Worm (Caenorhabditis elegans) whole organism, mixed stage, embryonic: ENCODE results near the gene zipt-2.1.
"Not testable (repeated sequence)": the region's sequence is repeated elsewhere in the genome, so short reads cannot be mapped to it uniquely, and the experiment has no call there.

Source experiments
- M03D4.4 ChIP-seq: sonication (generic microtip); optimal IDR thresholded peaks from 2 replicates; lab custom pipeline; 2017; ENCODE audit warnings: mild to moderate bottlenecking, missing genetic modification characterization, missing compliant biosample characterization
- bed-3 ChIP-seq: fragments of 200-800 bp; sonication (Bioruptor generic); optimal IDR thresholded peaks from 3 replicates; lab custom pipeline; 2018; ENCODE audit warnings: mild to moderate bottlenecking, missing genetic modification characterization, moderate library complexity, missing compliant biosample characterization
- blmp-1 ChIP-seq: fragments of 150-350 bp; optimal IDR thresholded peaks from 2 replicates; lab custom pipeline; 2014; ENCODE audit warnings: missing biosample characterization, missing genetic modification characterization
- ceh-39 ChIP-seq: fragments of 150-350 bp; optimal IDR thresholded peaks from 2 replicates; lab custom pipeline; 2014; ENCODE audit warnings: missing biosample characterization, missing genetic modification characterization
- ceh-43 ChIP-seq: fragments of 200-800 bp; sonication (Bioruptor generic); optimal IDR thresholded peaks from 2 replicates; lab custom pipeline; 2018; ENCODE audit warnings: mild to moderate bottlenecking, missing genetic modification characterization, moderate library complexity, missing compliant biosample characterization
- cnd-1 ChIP-seq: fragments of 200-800 bp; sonication (Bioruptor generic); optimal IDR thresholded peaks from 2 replicates; lab custom pipeline; 2018; ENCODE audit warnings: mild to moderate bottlenecking, missing genetic modification characterization, missing compliant biosample characterization
- drap-1 ChIP-seq: fragments of 200-800 bp; sonication (Bioruptor generic); optimal IDR thresholded peaks from 3 replicates; lab custom pipeline; 2018; ENCODE audit warnings: mild to moderate bottlenecking, missing genetic modification characterization, missing compliant biosample characterization
- elt-1 ChIP-seq: sonication (generic microtip); optimal IDR thresholded peaks from 2 replicates; lab custom pipeline; 2017; ENCODE audit warnings: missing genetic modification characterization, mild to moderate bottlenecking, missing compliant biosample characterization, antibody characterized with exemption, moderate library complexity, borderline replicate concordance; ENCODE audit not compliant: insufficient read depth
- elt-3 ChIP-seq: fragments of 150-350 bp; optimal IDR thresholded peaks from 2 replicates; lab custom pipeline; 2014; ENCODE audit warnings: missing biosample characterization, missing genetic modification characterization
- flh-1 ChIP-seq: fragments of 200-800 bp; sonication (Bioruptor generic); optimal IDR thresholded peaks from 2 replicates; lab custom pipeline; 2018; ENCODE audit warnings: mild to moderate bottlenecking, missing genetic modification characterization, moderate library complexity, missing compliant biosample characterization
- hlh-1 ChIP-seq: fragments of 150-350 bp; optimal IDR thresholded peaks from 2 replicates; lab custom pipeline; 2014; ENCODE audit warnings: missing biosample characterization, missing genetic modification reagents, missing genetic modification characterization
- lin-13 ChIP-seq: fragments of 150-350 bp; optimal IDR thresholded peaks from 2 replicates; lab custom pipeline; 2014; ENCODE audit warnings: missing biosample characterization, missing genetic modification characterization
- lsy-2 ChIP-seq: fragments of 150-350 bp; optimal IDR thresholded peaks from 2 replicates; lab custom pipeline; 2014; ENCODE audit warnings: missing biosample characterization, missing genetic modification characterization
- mep-1 ChIP-seq: fragments of 150-350 bp; optimal IDR thresholded peaks from 2 replicates; lab custom pipeline; 2017; ENCODE audit warnings: missing biosample characterization, missing genetic modification reagents, missing genetic modification characterization, inconsistent platforms
- mls-2 ChIP-seq: sonication (generic microtip); optimal IDR thresholded peaks from 2 replicates; lab custom pipeline; 2016; ENCODE audit warnings: mild to moderate bottlenecking, missing genetic modification characterization, moderate library complexity, missing compliant biosample characterization
- nhr-12 ChIP-seq: fragments of 150-350 bp; optimal IDR thresholded peaks from 2 replicates; lab custom pipeline; 2014; ENCODE audit warnings: missing biosample characterization, missing genetic modification characterization
- nhr-2 ChIP-seq: fragments of 150-350 bp; optimal IDR thresholded peaks from 2 replicates; lab custom pipeline; 2014; ENCODE audit warnings: missing biosample characterization, missing genetic modification characterization
- nhr-28 ChIP-seq: fragments of 150-350 bp; optimal IDR thresholded peaks from 2 replicates; lab custom pipeline; 2014; ENCODE audit warnings: missing biosample characterization, missing genetic modification characterization
- nhr-76 ChIP-seq: sonication (generic microtip); optimal IDR thresholded peaks from 2 replicates; lab custom pipeline; 2017; ENCODE audit warnings: missing biosample characterization, missing genetic modification characterization
- pha-4 ChIP-seq: fragments of 150-350 bp; optimal IDR thresholded peaks from 2 replicates; lab custom pipeline; 2018; ENCODE audit warnings: missing biosample characterization, missing genetic modification reagents, missing genetic modification characterization
- sem-2 ChIP-seq: fragments of 200-800 bp; sonication (Bioruptor generic); optimal IDR thresholded peaks from 2 replicates; lab custom pipeline; 2018; ENCODE audit warnings: mild to moderate bottlenecking, missing genetic modification characterization, missing compliant biosample characterization
- snpc-4 ChIP-seq: fragments of 150-350 bp; optimal IDR thresholded peaks from 2 replicates; lab custom pipeline; 2014; ENCODE audit warnings: missing biosample characterization, missing genetic modification characterization
- sptf-1 ChIP-seq: sonication (generic microtip); optimal IDR thresholded peaks from 2 replicates; lab custom pipeline; 2017; ENCODE audit warnings: mild to moderate bottlenecking, missing genetic modification characterization, moderate library complexity, missing compliant biosample characterization
- tbx-8 ChIP-seq: fragments of 200-800 bp; sonication (Bioruptor generic); optimal IDR thresholded peaks from 2 replicates; lab custom pipeline; 2018; ENCODE audit warnings: mild to moderate bottlenecking, missing genetic modification characterization, moderate library complexity, missing compliant biosample characterization
- unc-39 ChIP-seq: fragments of 150-350 bp; optimal IDR thresholded peaks from 2 replicates; lab custom pipeline; 2014; ENCODE audit warnings: missing biosample characterization, missing genetic modification characterization
- ztf-11 ChIP-seq: fragments of 150-350 bp; optimal IDR thresholded peaks from 2 replicates; lab custom pipeline; 2014; ENCODE audit warnings: missing biosample characterization, missing genetic modification characterization

zipt-2.1 gene

ce11 chrIV:10799354-10799753 is at the start of gene zipt-2.1:
Gene zipt-2.1 (plus strand): TSS chrIV:10799654.
- TF ChIP-seq flh-1 (GFP tag; lab: Kevin White, UChicago) (no peak), mep-1 (tag; lab: Kevin White, UChicago) (no peak), M03D4.4 (tag; lab: Kevin White, UChicago) (no peak), cnd-1 (tag; lab: Kevin White, UChicago) (no peak)
- TF ChIP-seq, all 35 proteins: peak for 0

- no peak for TF ChIP-seq lsy-2 (tag; lab: Kevin White, UChicago)
Observed at ce11 chrIV:10750041-10750440, 49.4 kb upstream of the zipt-2.1 start, which contains the start of gene T25B9.1. Gene T25B9.1 (minus strand): TSS chrIV:10750141.

DNA sequence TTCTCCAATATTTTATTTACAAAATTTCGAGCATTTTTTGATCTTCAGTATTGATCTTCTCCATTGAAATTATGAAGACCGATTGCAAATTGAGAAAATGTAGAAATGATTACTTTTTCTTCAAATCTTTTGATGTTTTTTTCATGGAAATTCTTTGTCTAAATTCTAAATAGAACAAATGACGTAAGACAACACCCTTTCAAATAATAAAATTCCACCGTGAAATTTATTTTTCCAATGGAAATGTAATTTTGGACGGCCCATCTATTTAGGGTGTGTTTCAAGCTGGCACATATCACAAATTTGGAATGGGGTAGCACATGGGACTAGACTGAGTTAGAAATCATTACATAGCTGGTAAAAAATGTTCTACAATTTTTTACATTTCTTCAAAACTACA is 47.7 kb upstream of the zipt-2.1 start, which contains the start of gene T25B9.2:
Gene T25B9.2 (minus strand): TSS at position 101 of the 400 bp plus-strand sequence.
- not testable (repeated sequence) for TF ChIP-seq nhr-28 (tag; lab: Kevin White, UChicago); ceh-39 (tag; lab: Kevin White, UChicago); elt-3
- TF ChIP-seq, all 35 proteins: peak for 0; not testable (repeated sequence) for 35

- TF ChIP-seq cnd-1 (tag; lab: Kevin White, UChicago) (no peak), mls-2 (no peak), nhr-76 (tag; lab: Kevin White, UChicago) (no peak), unc-39 (tag; lab: Kevin White, UChicago) (no peak), flh-1 (GFP tag; lab: Kevin White, UChicago) (no peak), elt-1 (tag; lab: Kevin White, UChicago) (no peak), drap-1 (GFP tag; lab: Kevin White, UChicago) (no peak), sem-2 (no peak), bed-3 (GFP tag; lab: Kevin White, UChicago) (no peak), ceh-39 (tag; lab: Kevin White, UChicago) (no peak), snpc-4 (no peak), ceh-43 (GFP tag; lab: Kevin White, UChicago) (no peak), M03D4.4 (tag; lab: Kevin White, UChicago) (no peak)
Observed at ce11 chrIV:10754685-10755084, 44.8 kb upstream of the zipt-2.1 start, which contains the start of gene T25B9.5. Gene T25B9.5 (minus strand): TSS chrIV:10754785.

- no peak for TF ChIP-seq pha-4
- TF ChIP-seq bed-3 (GFP tag; lab: Kevin White, UChicago): no peak
- TF ChIP-seq mep-1 (tag; lab: Kevin White, UChicago): no peak
- TF ChIP-seq, all 35 proteins: peak for 0
Observed at ce11 chrIV:10757616-10758193, 41.7 kb upstream of the zipt-2.1 start, which contains the start of the genes T25B9.4 and T25B9.6. Gene T25B9.4 (minus strand): TSS chrIV:10757716. Gene T25B9.6 (plus strand): TSS chrIV:10758143.

ce11 chrIV:10761344-10761743 is 38.1 kb upstream of the zipt-2.1 start, which contains the start of gene ugt-54:
Gene ugt-54 (plus strand): TSS chrIV:10761698.
- TF ChIP-seq blmp-1: no peak
- no peak for TF ChIP-seq elt-3
- no peak for TF ChIP-seq mls-2
- TF ChIP-seq M03D4.4 (tag; lab: Kevin White, UChicago): no peak

- TF ChIP-seq drap-1 (GFP tag; lab: Kevin White, UChicago): no peak
- no peak for TF ChIP-seq tbx-8 (GFP tag; lab: Kevin White, UChicago)
- TF ChIP-seq blmp-1: no peak
- no peak for TF ChIP-seq mep-1 (tag; lab: Kevin White, UChicago)
- TF ChIP-seq sem-2: no peak
- no peak for TF ChIP-seq ceh-39 (tag; lab: Kevin White, UChicago)
- no peak for TF ChIP-seq bed-3 (GFP tag; lab: Kevin White, UChicago)
- TF ChIP-seq sptf-1 (tag; lab: Kevin White, UChicago): no peak
- no peak for TF ChIP-seq nhr-2 (tag; lab: Kevin White, UChicago)
- TF ChIP-seq hlh-1: no peak
- TF ChIP-seq elt-3: no peak
- no peak for TF ChIP-seq nhr-28 (tag; lab: Kevin White, UChicago)
- no peak for TF ChIP-seq lin-13
- no peak for TF ChIP-seq nhr-12 (tag; lab: Kevin White, UChicago)
- no peak for TF ChIP-seq ztf-11 (tag; lab: Kevin White, UChicago)
- TF ChIP-seq, all 35 proteins: peak for 0
Observed at ce11 chrIV:10764206-10764605, 35.2 kb upstream of the zipt-2.1 start, which contains the start of gene T25B9.11. Gene T25B9.11 (plus strand): TSS chrIV:10764506.
